Worm (Caenorhabditis elegans) whole organism, young adult: ENCODE measurements around the gene sulp-4.

Source experiments
- B0019.2 ChIP-seq: fragments of 200-800 bp; sonication (Bioruptor generic); conservative IDR thresholded peaks from 2 replicates; pipeline ENCODE4 v1.3.6; 2022; ENCODE audit warnings: missing genetic modification reagents, missing genetic modification characterization, missing compliant biosample characterization
- B0035.1 ChIP-seq: sonication (generic microtip); optimal IDR thresholded peaks from 2 replicates; lab custom pipeline; 2016; ENCODE audit warnings: missing genetic modification characterization, mild to moderate bottlenecking, missing compliant biosample characterization, missing genotype, missing genetic modification reagents
- B0261.1 ChIP-seq: sonication (generic microtip); optimal IDR thresholded peaks from 2 replicates; lab custom pipeline; 2016; ENCODE audit warnings: mild to moderate bottlenecking, missing genetic modification characterization, moderate library complexity, missing compliant biosample characterization
- C17E4.6 ChIP-seq: fragments of 200-800 bp; sonication (Bioruptor generic); IDR thresholded peaks from 2 replicates; pipeline ENCODE4 v1.3.6; 2022; ENCODE audit warnings: missing genetic modification reagents, missing genetic modification characterization, missing compliant biosample characterization
- D2030.7 ChIP-seq: fragments of 200-800 bp; sonication (Bioruptor generic); IDR thresholded peaks from 2 replicates; pipeline ENCODE4 v1.3.6; 2022; ENCODE audit warnings: missing genetic modification reagents, missing genetic modification characterization, missing compliant biosample characterization
- F33H1.4 ChIP-seq: fragments of 200-800 bp; sonication (Bioruptor generic); IDR thresholded peaks from 2 replicates; pipeline ENCODE4 v1.3.6; 2022; ENCODE audit warnings: missing genetic modification reagents, missing genetic modification characterization, missing compliant biosample characterization
- F55B11.4 ChIP-seq: sonication (generic microtip); optimal IDR thresholded peaks from 2 replicates; lab custom pipeline; 2016; ENCODE audit warnings: missing compliant biosample characterization, missing genetic modification characterization, borderline replicate concordance; ENCODE audit not compliant: insufficient read depth
- K11D2.4 ChIP-seq: fragments of 200-800 bp; sonication (Bioruptor generic); IDR thresholded peaks from 2 replicates; pipeline ENCODE4 v1.3.6; 2022; ENCODE audit warnings: missing genetic modification reagents, missing genetic modification characterization, missing compliant biosample characterization
- K12H6.12 ChIP-seq: fragments of 200-800 bp; sonication (Bioruptor generic); optimal IDR thresholded peaks from 2 replicates; lab custom pipeline; 2018; ENCODE audit warnings: mild to moderate bottlenecking, missing genetic modification characterization, missing compliant biosample characterization
- T07F8.4 ChIP-seq: sonication (generic microtip); optimal IDR thresholded peaks from 2 replicates; lab custom pipeline; 2016; ENCODE audit warnings: mild to moderate bottlenecking, missing genetic modification characterization, moderate library complexity, missing compliant biosample characterization
- attf-5 ChIP-seq: fragments of 200-800 bp; sonication (Bioruptor generic); optimal IDR thresholded peaks from 2 replicates; lab custom pipeline; 2018; ENCODE audit warnings: mild to moderate bottlenecking, missing genetic modification characterization, missing compliant biosample characterization
- attf-6 ChIP-seq: fragments of 200-800 bp; sonication (Bioruptor generic); IDR thresholded peaks from 2 replicates; pipeline ENCODE4 v1.3.6; 2022; ENCODE audit warnings: missing genetic modification reagents, missing genetic modification characterization, missing compliant biosample characterization
- bed-1 ChIP-seq: fragments of 200-800 bp; sonication (Bioruptor generic); IDR thresholded peaks from 2 replicates; pipeline ENCODE4 v1.3.6; 2022; ENCODE audit warnings: missing genetic modification reagents, missing genetic modification characterization, missing compliant biosample characterization
- cebp-1 ChIP-seq, 2 experiments: fragments of 200-800 bp in 1 of 2; sonication (Bioruptor generic) in 1 of 2; sonication (generic microtip) in 1 of 2; IDR thresholded peaks in 1 of 2; optimal IDR thresholded peaks in 1 of 2; 2 replicates each; pipeline versions ENCODE4 v1.3.6 to Lab custom; 2017 to 2022; ENCODE audit warnings: missing compliant biosample characterization in 2 of 2, missing genetic modification characterization in 2 of 2, mild to moderate bottlenecking in 1 of 2, missing genetic modification reagents in 1 of 2, moderate library complexity in 1 of 2
- cebp-2 ChIP-seq: fragments of 200-800 bp; sonication (Bioruptor generic); IDR thresholded peaks from 2 replicates; pipeline ENCODE4 v1.3.6; 2022; ENCODE audit warnings: missing genetic modification characterization, missing compliant biosample characterization
- ceh-40 ChIP-seq: fragments of 200-800 bp; sonication (Bioruptor generic); IDR thresholded peaks from 2 replicates; pipeline ENCODE4 v1.3.6; 2022; ENCODE audit warnings: missing genetic modification characterization, missing compliant biosample characterization
- ceh-58 ChIP-seq: fragments of 200-800 bp; sonication (Bioruptor generic); IDR thresholded peaks from 2 replicates; pipeline ENCODE4 v1.3.6; 2022; ENCODE audit warnings: missing genetic modification characterization, missing compliant biosample characterization
- chd-7 ChIP-seq: sonication (generic microtip); optimal IDR thresholded peaks from 2 replicates; lab custom pipeline; 2016; ENCODE audit warnings: mild to moderate bottlenecking, missing genetic modification characterization, moderate library complexity, missing compliant biosample characterization
- dox-1 ChIP-seq: fragments of 200-800 bp; sonication (Bioruptor generic); IDR thresholded peaks from 2 replicates; pipeline ENCODE4 v1.3.6; 2022; ENCODE audit warnings: missing genetic modification reagents, missing genetic modification characterization, missing compliant biosample characterization
- ekl-4 ChIP-seq: fragments of 200-800 bp; sonication (Bioruptor generic); IDR thresholded peaks from 2 replicates; pipeline ENCODE4 v1.3.6; 2022; ENCODE audit warnings: missing genetic modification reagents, missing genetic modification characterization, missing compliant biosample characterization
- hlh-12 ChIP-seq: sonication (generic microtip); optimal IDR thresholded peaks from 2 replicates; lab custom pipeline; 2016; ENCODE audit warnings: missing genetic modification characterization, missing compliant biosample characterization
- hmg-1.2 ChIP-seq: fragments of 200-800 bp; sonication (Bioruptor generic); IDR thresholded peaks from 2 replicates; pipeline ENCODE4 v1.3.6; 2022; ENCODE audit warnings: missing genetic modification reagents, missing genetic modification characterization, missing compliant biosample characterization
- hmg-20 ChIP-seq: fragments of 200-800 bp; sonication (Bioruptor generic); IDR thresholded peaks from 2 replicates; pipeline ENCODE4 v1.3.6; 2022; ENCODE audit warnings: missing genetic modification reagents, missing genetic modification characterization, missing compliant biosample characterization
- let-607 ChIP-seq, 2 experiments: fragments of 200-800 bp in 1 of 2; sonication (Bioruptor generic) in 1 of 2; sonication (generic microtip) in 1 of 2; optimal IDR thresholded peaks; 2 replicates each; lab custom pipeline; 2016 to 2018; ENCODE audit warnings: mild to moderate bottlenecking in 2 of 2, missing compliant biosample characterization in 2 of 2, missing genetic modification characterization in 2 of 2, moderate library complexity in 2 of 2, missing genotype in 1 of 2
- lin-26 ChIP-seq: fragments of 200-800 bp; sonication (Bioruptor generic); IDR thresholded peaks from 2 replicates; pipeline ENCODE4 v1.3.6; 2022; ENCODE audit warnings: missing genetic modification reagents, missing genetic modification characterization, missing compliant biosample characterization
- lsl-1 ChIP-seq: fragments of 200-800 bp; sonication (Bioruptor generic); optimal IDR thresholded peaks from 2 replicates; lab custom pipeline; 2018; ENCODE audit warnings: mild to moderate bottlenecking, missing genetic modification characterization, moderate library complexity, missing compliant biosample characterization
- madf-10 ChIP-seq: sonication (generic microtip); optimal IDR thresholded peaks from 2 replicates; lab custom pipeline; 2016; ENCODE audit warnings: mild to moderate bottlenecking, missing genetic modification characterization, missing compliant biosample characterization
- madf-6 ChIP-seq: fragments of 200-800 bp; sonication (Bioruptor generic); IDR thresholded peaks from 2 replicates; pipeline ENCODE4 v1.3.6; 2022; ENCODE audit warnings: missing genetic modification reagents, missing genetic modification characterization, missing compliant biosample characterization
- madf-8 ChIP-seq: fragments of 200-800 bp; sonication (Bioruptor generic); conservative IDR thresholded peaks from 2 replicates; pipeline ENCODE4 v1.3.6; 2022; ENCODE audit warnings: missing genetic modification reagents, missing genetic modification characterization, missing compliant biosample characterization
- mcd-1 ChIP-seq: fragments of 200-800 bp; sonication (Bioruptor generic); IDR thresholded peaks from 2 replicates; pipeline ENCODE4 v1.3.6; 2022; ENCODE audit warnings: missing genetic modification reagents, missing genetic modification characterization, missing compliant biosample characterization
- mel-28 ChIP-seq: sonication (generic microtip); optimal IDR thresholded peaks from 2 replicates; lab custom pipeline; 2016; ENCODE audit warnings: borderline replicate concordance, mild to moderate bottlenecking, missing genetic modification characterization, missing compliant biosample characterization
- nhr-80 ChIP-seq: sonication (generic microtip); optimal IDR thresholded peaks from 2 replicates; lab custom pipeline; 2016; ENCODE audit warnings: missing genetic modification characterization, missing compliant biosample characterization
- nhr-90 ChIP-seq: sonication (generic microtip); optimal IDR thresholded peaks from 2 replicates; lab custom pipeline; 2016; ENCODE audit warnings: missing genotype, mild to moderate bottlenecking, missing genetic modification characterization, missing compliant biosample characterization
- pbrm-1 ChIP-seq: fragments of 200-800 bp; sonication (Bioruptor generic); IDR thresholded peaks from 2 replicates; pipeline ENCODE4 v1.3.6; 2022; ENCODE audit warnings: missing genetic modification reagents, missing genetic modification characterization, missing compliant biosample characterization
- sdz-38 ChIP-seq: sonication (generic microtip); optimal IDR thresholded peaks from 2 replicates; lab custom pipeline; 2016; ENCODE audit warnings: missing genotype, missing genetic modification characterization, missing compliant biosample characterization
- snpc-1.1 ChIP-seq: sonication (generic microtip); optimal IDR thresholded peaks from 2 replicates; lab custom pipeline; 2017; ENCODE audit warnings: missing genetic modification characterization, mild to moderate bottlenecking, missing compliant biosample characterization, antibody characterized with exemption, moderate library complexity, missing genotype, missing genetic modification reagents; ENCODE audit not compliant: insufficient read depth
- snpc-4 ChIP-seq, 5 experiments: fragments of 150-350 bp in 1 of 5; sonication (generic microtip) in 4 of 5; optimal IDR thresholded peaks; 2 replicates each; lab custom pipeline; 2014 to 2018; ENCODE audit warnings: missing genetic modification characterization in 5 of 5, missing biosample characterization in 3 of 5, antibody characterized with exemption in 2 of 5, mild to moderate bottlenecking in 2 of 5, missing compliant biosample characterization in 2 of 5, missing genotype in 2 of 5, moderate library complexity in 2 of 5, missing genetic modification reagents in 1 of 5
- tbp1 ChIP-seq: fragments of 200-800 bp; sonication (Bioruptor generic); optimal IDR thresholded peaks from 2 replicates; lab custom pipeline; 2018; ENCODE audit warnings: mild to moderate bottlenecking, missing genetic modification characterization, missing compliant biosample characterization
- tbx-9 ChIP-seq: sonication (generic microtip); optimal IDR thresholded peaks from 2 replicates; lab custom pipeline; 2016; ENCODE audit warnings: borderline replicate concordance, missing genetic modification characterization, inconsistent platforms, missing compliant biosample characterization
- tlf-1 ChIP-seq: fragments of 200-800 bp; sonication (Bioruptor generic); optimal IDR thresholded peaks from 2 replicates; lab custom pipeline; 2018; ENCODE audit warnings: mild to moderate bottlenecking, missing genetic modification characterization, missing compliant biosample characterization
- xnd-1 ChIP-seq: sonication (generic microtip); optimal IDR thresholded peaks from 2 replicates; lab custom pipeline; 2016; ENCODE audit warnings: missing genotype, missing genetic modification reagents, missing genetic modification characterization, missing compliant biosample characterization
- zfh-2 ChIP-seq: fragments of 200-800 bp; sonication (Bioruptor generic); conservative IDR thresholded peaks from 2 replicates; pipeline ENCODE4 v1.3.6; 2022; ENCODE audit warnings: missing genetic modification reagents, missing genetic modification characterization, missing compliant biosample characterization
- ztf-25 ChIP-seq: fragments of 200-800 bp; sonication (Bioruptor generic); IDR thresholded peaks from 2 replicates; pipeline ENCODE4 v1.3.6; 2022; ENCODE audit warnings: missing genetic modification reagents, missing genetic modification characterization, missing compliant biosample characterization

sulp-4 gene

ce11 chrV:11843678-11844366 is 31.3 kb upstream of the sulp-4 start, which contains the start of gene nphp-4:
Gene nphp-4, minus strand, starts transcription at chrV:11843728.
- no peak for TF ChIP-seq sdz-38
- no peak for TF ChIP-seq K12H6.12
- no peak for TF ChIP-seq T07F8.4 (tag; lab: Kevin White, UChicago)
- TF ChIP-seq nhr-90 (tag; lab: Kevin White, UChicago), result no peak
- no peak for TF ChIP-seq cebp-1 (GFP tag; IDR thresholded peaks at IDR 0.05; lab: Robert Waterston, UW)
- no peak for TF ChIP-seq cebp-1 (tag; optimal IDR thresholded peaks at IDR 0.05; lab: Kevin White, UChicago)
- no peak for TF ChIP-seq cebp-2 (GFP tag; lab: Robert Waterston, UW)
- TF ChIP-seq bed-1, result no peak
- TF ChIP-seq C17E4.6, result no peak
- TF ChIP-seq tlf-1 (GFP tag; lab: Kevin White, UChicago), result no peak
- TF ChIP-seq hmg-1.2 (GFP tag; lab: Robert Waterston, UW), result no peak
- TF ChIP-seq B0261.1, result no peak
- TF ChIP-seq, all 124 proteins: peak for 0

ce11 chrV:11844828-11845227 is 30.3 kb upstream of the sulp-4 start:
- no peak for TF ChIP-seq B0261.1
- no peak for TF ChIP-seq mel-28 (tag; lab: Kevin White, UChicago)
- 0 out of 2 replicates have a peak, but pooled peaks have one; percentile 48 for TF ChIP-seq K11D2.4 (GFP tag; lab: Robert Waterston, UW)
- peak; percentile 88 for TF ChIP-seq zfh-2 (GFP tag; lab: Robert Waterston, UW)
- peak; percentile 12 for TF ChIP-seq chd-7
- 0 out of 2 replicates have a peak, but pooled peaks have one; percentile 30 for TF ChIP-seq mcd-1 (GFP tag; lab: Robert Waterston, UW)
- TF ChIP-seq B0035.1, result no peak
- no peak for TF ChIP-seq madf-10 (tag; lab: Kevin White, UChicago)
- TF ChIP-seq tbp1 (GFP tag; lab: Kevin White, UChicago), result peak; percentile 5
- TF ChIP-seq ekl-4, result peak; percentile 42; the same call in 1 of the 2 replicates
- TF ChIP-seq hmg-1.2 (GFP tag; lab: Robert Waterston, UW), result peak; percentile 45; the same call in 1 of the 2 replicates
- no peak for TF ChIP-seq attf-5 (GFP tag; lab: Kevin White, UChicago)
- no peak for TF ChIP-seq tbx-9
- TF ChIP-seq nhr-80 (tag; lab: Kevin White, UChicago), result peak; percentile 31
- TF ChIP-seq dox-1 (GFP tag; lab: Robert Waterston, UW), result peak; percentile 48; the same call in 1 of the 2 replicates
- TF ChIP-seq ztf-25 (GFP tag; lab: Robert Waterston, UW), result no peak
- TF ChIP-seq K12H6.12, result peak; percentile 38

ce11 chrV:11845492-11845891 is 29.7 kb upstream of the sulp-4 start, which contains the start of gene hmp-1:
Gene hmp-1, plus strand, starts transcription at chrV:11845871.
- TF ChIP-seq T07F8.4 (tag; lab: Kevin White, UChicago) (no peak), snpc-1.1 (tag; lab: Kevin White, UChicago) (no peak), hlh-12 (no peak), attf-6 (GFP tag; lab: Robert Waterston, UW) (no peak), ceh-40 (GFP tag; lab: Robert Waterston, UW) (no peak), hmg-20 (GFP tag; lab: Robert Waterston, UW) (no peak), F55B11.4 (tag; lab: Kevin White, UChicago) (no peak), pbrm-1 (GFP tag; lab: Robert Waterston, UW) (no peak), xnd-1 (tag; lab: Kevin White, UChicago) (peak; percentile 13), madf-6 (GFP tag; lab: Robert Waterston, UW) (peak; percentile 80), F33H1.4 (GFP tag; lab: Robert Waterston, UW) (peak; percentile 80), madf-8 (GFP tag; lab: Robert Waterston, UW) (peak; percentile 83), ceh-58 (GFP tag; lab: Robert Waterston, UW) (no peak), let-607 (tag; optimal IDR thresholded peaks at IDR 0.05; lab: Kevin White, UChicago) (no peak), lsl-1 (GFP tag; lab: Kevin White, UChicago) (peak; percentile 88), lin-26 (no peak), snpc-4 (GFP tag; optimal IDR thresholded peaks at IDR 0.05; lab: Kevin White, UChicago) (no peak), snpc-4 (tag; optimal IDR thresholded peaks at IDR 0.05; lab: Kevin White, UChicago) (no peak), B0261.1 (no peak), mel-28 (tag; lab: Kevin White, UChicago) (no peak), D2030.7 (GFP tag; lab: Robert Waterston, UW) (no peak), B0019.2 (GFP tag; lab: Robert Waterston, UW) (no peak), B0035.1 (no peak)
